Fruit fly (Drosophila melanogaster): ENCODE data around the gene CtsB.

Gene CtsB

DNA sequence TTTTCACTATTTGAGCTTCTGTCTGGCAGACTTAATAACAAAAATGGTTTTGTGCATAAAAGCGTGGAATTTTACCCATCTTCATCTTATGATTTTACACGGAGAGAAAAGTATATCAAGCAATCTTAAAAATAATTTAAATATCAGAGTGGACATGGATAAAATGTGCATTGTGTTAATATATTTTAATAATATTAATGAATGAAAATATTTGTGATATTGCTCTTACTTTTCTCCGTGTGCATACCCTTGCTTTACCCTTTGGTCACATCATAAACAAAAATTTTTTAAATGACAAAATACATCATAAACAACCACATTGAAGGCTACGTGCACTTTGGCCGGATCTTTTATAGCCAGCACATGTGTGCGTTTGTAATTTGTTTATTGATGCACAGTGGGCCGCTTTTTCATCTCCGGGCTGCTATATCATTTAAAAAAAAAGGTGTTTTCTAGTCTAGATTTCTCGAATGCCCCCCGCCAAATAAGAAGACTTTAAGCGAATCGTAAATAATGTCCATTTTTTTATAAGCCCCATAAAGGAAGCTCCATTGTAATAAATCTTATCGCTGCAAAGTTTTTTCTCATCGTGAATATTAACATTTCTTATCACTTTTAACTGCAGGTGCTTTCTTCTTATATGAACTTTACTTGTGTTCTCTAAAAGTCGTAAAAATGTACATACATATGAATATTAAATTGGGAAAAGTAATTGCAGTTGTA, 17.4 kb downstream of the CtsB start (continued):
- no peak for TF ChIP-seq Hmx (GFP tag; optimal IDR thresholded peaks at IDR 0.05)
- peak; percentile 67 for TF ChIP-seq Ptx1 (GFP tag; IDR thresholded peaks at IDR 0.05)
- TF ChIP-seq unpg (GFP tag; optimal IDR thresholded peaks at IDR 0.05) = peak; percentile 62
- TF ChIP-seq Doc2 (GFP tag; IDR thresholded peaks at IDR 0.05) = no peak
- peak; percentile 18; the same call in 1 of the 2 replicates for TF ChIP-seq wor (GFP tag; IDR thresholded peaks at IDR 0.05)
- no peak for TF ChIP-seq repo (GFP tag; optimal IDR thresholded peaks at IDR 0.05)
- no peak for TF ChIP-seq CG6175 (GFP tag; IDR thresholded peaks at IDR 0.05)
- TF ChIP-seq hbn (GFP tag; IDR thresholded peaks at IDR 0.05; ENCODE audit: partially characterized antibody) = no peak
- TF ChIP-seq fd96Cb (tag; optimal IDR thresholded peaks at IDR 0.05) = peak; percentile 50
- peak; percentile 65 for TF ChIP-seq CG4424 (GFP tag; optimal IDR thresholded peaks at IDR 0.05)
- peak; percentile 44 for TF ChIP-seq CG2875 (GFP tag; optimal IDR thresholded peaks at IDR 0.05)
- TF ChIP-seq nerfin-1 (tag; optimal IDR thresholded peaks at IDR 0.05) = peak; percentile 23
- TF ChIP-seq Dip2 (GFP tag; IDR thresholded peaks at IDR 0.05) = no peak
- no peak for TF ChIP-seq CG8944 (GFP tag; optimal IDR thresholded peaks at IDR 0.05)
- TF ChIP-seq CG12071 (GFP tag; optimal IDR thresholded peaks at IDR 0.05) = no peak
- TF ChIP-seq CG8388 (GFP tag; optimal IDR thresholded peaks at IDR 0.05) = peak; percentile 54
- no peak for TF ChIP-seq hth (optimal IDR thresholded peaks at IDR 0.05)
- TF ChIP-seq Rfx (GFP tag; IDR thresholded peaks at IDR 0.05) = peak; percentile 60
- no peak for TF ChIP-seq cato (GFP tag; optimal IDR thresholded peaks at IDR 0.05; ENCODE audit: borderline replicate concordance)
- TF ChIP-seq CkIIα-i1 (GFP tag; IDR thresholded peaks at IDR 0.05) = no peak
- TF ChIP-seq ATbp (GFP tag; optimal IDR thresholded peaks at IDR 0.05) = no peak
- peak; percentile 55 for TF ChIP-seq tap (tag; optimal IDR thresholded peaks at IDR 0.05)
- no peak for TF ChIP-seq luna (GFP tag; optimal IDR thresholded peaks at IDR 0.05)
- no peak for TF ChIP-seq gro (GFP tag; optimal IDR thresholded peaks at IDR 0.05)
- no peak for TF ChIP-seq MBD-R2 (GFP tag; IDR thresholded peaks at IDR 0.05)
- TF ChIP-seq CG12104 (GFP tag; optimal IDR thresholded peaks at IDR 0.05) = no peak
- no peak for TF ChIP-seq CG16779 (GFP tag; IDR thresholded peaks at IDR 0.05)
- no peak for TF ChIP-seq Dp (GFP tag; optimal IDR thresholded peaks at IDR 0.05)
- TF ChIP-seq CG4282 (GFP tag; optimal IDR thresholded peaks at IDR 0.05) = no peak
- no peak for TF ChIP-seq gcm (GFP tag; optimal IDR thresholded peaks at IDR 0.05)
- no peak for TF ChIP-seq HLHmδ (GFP tag; optimal IDR thresholded peaks at IDR 0.05)
- TF ChIP-seq Fer2 (tag; optimal IDR thresholded peaks at IDR 0.05) = no peak
- TF ChIP-seq CG4617 (GFP tag; optimal IDR thresholded peaks at IDR 0.05; ENCODE audit: borderline replicate concordance) = no peak
- peak; percentile 3 for TF ChIP-seq Dek (tag; optimal IDR thresholded peaks at IDR 0.05)
- TF ChIP-seq CG1602 (GFP tag; optimal IDR thresholded peaks at IDR 0.05) = peak; percentile 15
- no peak for TF ChIP-seq nom (GFP tag; optimal IDR thresholded peaks at IDR 0.05)
- TF ChIP-seq CG11093 (GFP tag; IDR thresholded peaks at IDR 0.05) = peak; percentile 50; the same call in 1 of the 3 replicates
- no peak for TF ChIP-seq pfk (GFP tag; optimal IDR thresholded peaks at IDR 0.05)
- peak; percentile 40 for TF ChIP-seq CG32772 (GFP tag; IDR thresholded peaks at IDR 0.05)
- TF ChIP-seq CG10366 (GFP tag; IDR thresholded peaks at IDR 0.05) = no peak
- TF ChIP-seq onecut (GFP tag; IDR thresholded peaks at IDR 0.05) = 0 out of 2 replicates have a peak, but pooled peaks have one; percentile 8
- TF ChIP-seq Neu2 (GFP tag; optimal IDR thresholded peaks at IDR 0.05; ENCODE audit: borderline replicate concordance) = no peak
- TF ChIP-seq corto (GFP tag; optimal IDR thresholded peaks at IDR 0.05) = no peak
- TF ChIP-seq Deaf1 (tag; optimal IDR thresholded peaks at IDR 0.05) = peak; percentile 8
- no peak for TF ChIP-seq Elba2 (GFP tag; optimal IDR thresholded peaks at IDR 0.05)
- no peak for TF ChIP-seq ac (GFP tag; optimal IDR thresholded peaks at IDR 0.05)
- no peak for TF ChIP-seq CG1529 (GFP tag; optimal IDR thresholded peaks at IDR 0.05)
- TF ChIP-seq PHDP (tag; optimal IDR thresholded peaks at IDR 0.05) = peak; percentile 43
- peak; percentile 51; the same call in 1 of the 3 replicates for TF ChIP-seq CG14050 (GFP tag; IDR thresholded peaks at IDR 0.05)
- TF ChIP-seq H15 (GFP tag; IDR thresholded peaks at IDR 0.05) = 0 out of 3 replicates have a peak, but pooled peaks have one; percentile 29
